Worm (Caenorhabditis elegans): ENCODE data around the gene Y51H4A.935.
"Not testable (repeated sequence)": the region's sequence is repeated elsewhere in the genome, so short reads cannot be mapped to it uniquely, and the experiment has no call there.

Gene Y51H4A.935

ce11 chrIV:16488921-16489320, 18.1 kb downstream of the Y51H4A.935 start, which contains the start of gene rho-1:
TSS of gene rho-1 (minus strand) at chrIV:16489021.
- no peak for TF ChIP-seq zag-1 (tag; optimal IDR thresholded peaks at IDR 0.05)
- no peak for TF ChIP-seq unc-55 (GFP tag; optimal IDR thresholded peaks at IDR 0.05)
- TF ChIP-seq sem-4 (tag; optimal IDR thresholded peaks at IDR 0.05): no peak
- TF ChIP-seq F13H6.1 (tag; optimal IDR thresholded peaks at IDR 0.05): no peak
- TF ChIP-seq lin-11 (tag; optimal IDR thresholded peaks at IDR 0.05): no peak
- TF ChIP-seq nhr-12 (tag; optimal IDR thresholded peaks at IDR 0.05): no peak
- no peak for TF ChIP-seq nhr-10 (tag; optimal IDR thresholded peaks at IDR 0.05)
- no peak for TF ChIP-seq blmp-1 (tag; optimal IDR thresholded peaks at IDR 0.05; ENCODE audit: insufficient read depth)
- no peak for TF ChIP-seq sma-3 (GFP tag; optimal IDR thresholded peaks at IDR 0.05)
- no peak for TF ChIP-seq nhr-21 (tag; optimal IDR thresholded peaks at IDR 0.05)
- no peak for TF ChIP-seq ZK546.5 (tag; optimal IDR thresholded peaks at IDR 0.05)
- TF ChIP-seq nhr-25 (tag; optimal IDR thresholded peaks at IDR 0.05): no peak
- TF ChIP-seq Y55F3AM.14 (GFP tag; optimal IDR thresholded peaks at IDR 0.05): no peak
- no peak for TF ChIP-seq elt-1 (tag; optimal IDR thresholded peaks at IDR 0.05)
- no peak for TF ChIP-seq C34F6.9 (tag; optimal IDR thresholded peaks at IDR 0.05)
- TF ChIP-seq mab-5 (tag; optimal IDR thresholded peaks at IDR 0.05): no peak

- TF ChIP-seq ceh-82 (tag; optimal IDR thresholded peaks at IDR 0.05): no peak
- no peak for TF ChIP-seq unc-39 (tag; optimal IDR thresholded peaks at IDR 0.05)
- TF ChIP-seq blmp-1 (tag; optimal IDR thresholded peaks at IDR 0.05; ENCODE audit: insufficient read depth): no peak
- TF ChIP-seq nhr-25 (tag; optimal IDR thresholded peaks at IDR 0.05): no peak
- no peak for TF ChIP-seq lin-11 (tag; optimal IDR thresholded peaks at IDR 0.05)
- no peak for TF ChIP-seq elt-3 (tag; optimal IDR thresholded peaks at IDR 0.05)
These were observed 23.5 kb downstream of the Y51H4A.935 start for ce11 chrIV:16483273-16484204.

- TF ChIP-seq unc-39 (tag; optimal IDR thresholded peaks at IDR 0.05) (no peak), nhr-77 (tag; optimal IDR thresholded peaks at IDR 0.05) (no peak), lin-11 (tag; optimal IDR thresholded peaks at IDR 0.05) (no peak), nhr-11 (tag; optimal IDR thresholded peaks at IDR 0.05) (no peak), ZK546.5 (tag; optimal IDR thresholded peaks at IDR 0.05) (no peak), alr-1 (tag; optimal IDR thresholded peaks at IDR 0.05) (no peak), elt-3 (tag; optimal IDR thresholded peaks at IDR 0.05) (no peak), zag-1 (tag; optimal IDR thresholded peaks at IDR 0.05) (no peak), mbf-1 (tag; optimal IDR thresholded peaks at IDR 0.05) (no peak)
These were observed 24.2 kb downstream of the Y51H4A.935 start for ce11 chrIV:16482790-16483189.

- TF ChIP-seq zag-1, egl-27, nhr-23 (tag; optimal IDR thresholded peaks at IDR 0.05): not testable (repeated sequence)
These were observed 26.1 kb downstream of the Y51H4A.935 start, which contains the start of gene Y51H4A.938 for ce11 chrIV:16480888-16481287. TSS of gene Y51H4A.938 (plus strand) at chrIV:16481188.

ce11 chrIV:16477169-16477568, 29.9 kb downstream of the Y51H4A.935 start, which contains the start of gene Y51H4A.1:
TSS of gene Y51H4A.1 (minus strand) at chrIV:16477295.
- no peak for TF ChIP-seq elt-3 (tag; optimal IDR thresholded peaks at IDR 0.05)
- TF ChIP-seq unc-55 (GFP tag; optimal IDR thresholded peaks at IDR 0.05): peak; percentile 19

ce11 chrIV:16476081-16476480, 31.0 kb downstream of the Y51H4A.935 start:
- TF ChIP-seq sma-3 (GFP tag; optimal IDR thresholded peaks at IDR 0.05): no peak
- no peak for TF ChIP-seq skn-1 (tag; optimal IDR thresholded peaks at IDR 0.05)
- no peak for TF ChIP-seq nhr-23 (tag; optimal IDR thresholded peaks at IDR 0.05)
- no peak for TF ChIP-seq lin-13 (GFP tag; optimal IDR thresholded peaks at IDR 0.05)
- no peak for TF ChIP-seq nhr-12 (tag; optimal IDR thresholded peaks at IDR 0.05)
- peak; percentile 35 for TF ChIP-seq C34F6.9 (tag; optimal IDR thresholded peaks at IDR 0.05)
- TF ChIP-seq nhr-11 (tag; optimal IDR thresholded peaks at IDR 0.05): no peak
- TF ChIP-seq elt-3 (tag; optimal IDR thresholded peaks at IDR 0.05): no peak
- no peak for TF ChIP-seq unc-39 (tag; optimal IDR thresholded peaks at IDR 0.05)
- TF ChIP-seq nhr-10 (tag; optimal IDR thresholded peaks at IDR 0.05): no peak
- no peak for TF ChIP-seq ceh-16 (tag; optimal IDR thresholded peaks at IDR 0.05)
- TF ChIP-seq Y55F3AM.14 (GFP tag; optimal IDR thresholded peaks at IDR 0.05): no peak
- no peak for TF ChIP-seq aly-2 (tag; optimal IDR thresholded peaks at IDR 0.05)
- TF ChIP-seq snpc-4 (tag; optimal IDR thresholded peaks at IDR 0.05): no peak
- no peak for TF ChIP-seq ama-1 (optimal IDR thresholded peaks at IDR 0.05)
- peak; percentile 73 for TF ChIP-seq unc-55 (GFP tag; optimal IDR thresholded peaks at IDR 0.05)
